Worm (Caenorhabditis elegans): ENCODE measurements around the gene M04C3.1.

Gene M04C3.1

DNA sequence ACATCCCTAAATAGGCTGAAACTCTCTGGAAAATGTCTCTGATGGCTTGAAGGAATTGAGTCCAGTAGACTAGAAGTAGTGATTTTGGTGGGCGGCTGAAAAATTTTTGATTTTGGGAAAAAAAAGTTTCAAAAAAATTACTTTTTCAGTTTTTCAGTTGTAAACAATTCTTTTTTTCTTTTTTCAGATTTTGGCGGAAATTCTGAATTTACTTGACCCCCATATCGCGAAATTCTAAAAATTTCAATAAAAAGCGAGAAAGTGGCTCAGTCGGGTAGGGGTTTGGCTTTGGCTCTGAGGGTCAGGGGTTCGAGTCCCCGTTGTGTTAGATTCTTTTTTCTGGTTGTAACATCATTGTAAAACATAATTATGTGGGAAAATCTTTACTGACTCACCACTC, 14.4 kb downstream of the M04C3.1 start, which contains the start of gene srw-85:
Gene srw-85 (minus strand): TSS at position 101 of the 400 bp plus-strand sequence.
- TF ChIP-seq mbf-1 (tag; optimal IDR thresholded peaks at IDR 0.05), result no peak
- no peak for TF ChIP-seq unc-39 (tag; optimal IDR thresholded peaks at IDR 0.05)
- no peak for TF ChIP-seq nhr-129 (tag; optimal IDR thresholded peaks at IDR 0.05)
- TF ChIP-seq lin-13 (GFP tag; optimal IDR thresholded peaks at IDR 0.05), result no peak
- TF ChIP-seq crh-2 (tag; optimal IDR thresholded peaks at IDR 0.05), result no peak
- no peak for TF ChIP-seq ceh-16 (tag; optimal IDR thresholded peaks at IDR 0.05)
- TF ChIP-seq aly-2 (tag; optimal IDR thresholded peaks at IDR 0.05), result no peak
- no peak for TF ChIP-seq ztf-1 (GFP tag; conservative IDR thresholded peaks at IDR 0.05)
- TF ChIP-seq sma-9 (GFP tag; optimal IDR thresholded peaks at IDR 0.05), result no peak
- TF ChIP-seq sma-9 (tag; optimal IDR thresholded peaks at IDR 0.05), result no peak
- TF ChIP-seq blmp-1 (tag; optimal IDR thresholded peaks at IDR 0.05; ENCODE audit: insufficient read depth), result no peak
- no peak for TF ChIP-seq nhr-21 (tag; optimal IDR thresholded peaks at IDR 0.05)

DNA sequence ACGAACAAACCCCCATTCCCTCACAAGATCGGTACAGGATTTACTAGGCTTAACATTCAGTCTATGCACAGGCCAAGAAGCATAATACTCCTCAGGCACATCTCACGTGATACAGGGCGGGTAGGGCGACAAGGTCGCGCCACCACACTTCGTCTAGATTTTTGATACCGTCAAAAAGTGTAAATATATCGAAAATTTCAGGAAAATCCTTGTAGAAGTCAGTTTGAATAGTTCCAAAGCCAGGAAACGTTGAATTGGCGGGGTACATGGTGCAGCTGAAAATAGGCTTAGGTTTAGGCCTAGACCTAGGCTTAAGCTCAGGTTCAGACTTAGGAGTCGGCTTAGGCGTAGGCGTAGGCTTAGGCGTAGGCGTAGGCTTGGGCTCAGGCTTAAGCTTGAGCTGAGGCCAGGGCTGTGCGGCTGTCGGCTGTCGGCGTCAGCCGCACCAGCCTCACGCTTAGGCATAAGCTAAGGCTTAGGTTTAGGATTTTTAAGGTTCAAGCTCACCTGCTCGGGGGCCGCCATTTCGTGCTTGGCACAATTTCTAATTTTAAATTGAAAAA, 15.0 kb downstream of the M04C3.1 start:
- TF ChIP-seq Y55F3AM.14 (GFP tag; optimal IDR thresholded peaks at IDR 0.05) (peak; percentile 5), nhr-23 (tag; optimal IDR thresholded peaks at IDR 0.05) (no peak)

DNA sequence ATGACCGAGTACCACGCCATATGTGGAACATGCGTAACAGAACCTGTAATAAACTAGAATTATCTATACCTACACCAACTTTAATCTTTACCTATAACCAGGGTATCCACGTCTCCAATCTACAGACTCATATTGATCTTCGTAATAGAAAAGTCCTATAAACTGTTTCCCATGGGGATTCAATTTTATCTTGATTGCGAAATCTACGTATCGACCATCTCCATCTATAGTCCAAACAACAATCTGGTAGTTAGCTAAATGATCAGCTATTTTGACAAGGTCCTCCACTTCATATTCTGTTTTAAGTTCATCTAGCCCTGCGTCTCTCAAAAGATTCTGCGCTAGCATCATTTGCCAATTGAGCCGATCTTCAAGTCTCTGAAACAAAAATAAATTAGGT, 15.8 kb downstream of the M04C3.1 start:
- TF ChIP-seq lin-11 (tag; optimal IDR thresholded peaks at IDR 0.05) (no peak), lin-13 (GFP tag; optimal IDR thresholded peaks at IDR 0.05) (no peak), elt-3 (tag; optimal IDR thresholded peaks at IDR 0.05) (no peak), sem-4 (tag; optimal IDR thresholded peaks at IDR 0.05) (no peak), lin-39 (tag; optimal IDR thresholded peaks at IDR 0.05) (no peak), Y55F3AM.14 (GFP tag; optimal IDR thresholded peaks at IDR 0.05) (peak; percentile 1), snpc-4 (tag; optimal IDR thresholded peaks at IDR 0.05) (no peak), ZK546.5 (tag; optimal IDR thresholded peaks at IDR 0.05) (no peak), nhr-23 (tag; optimal IDR thresholded peaks at IDR 0.05) (peak; percentile 95), nhr-12 (tag; optimal IDR thresholded peaks at IDR 0.05) (no peak), nhr-10 (tag; optimal IDR thresholded peaks at IDR 0.05) (no peak), ztf-1 (GFP tag; conservative IDR thresholded peaks at IDR 0.05) (no peak), unc-62 (GFP tag; optimal IDR thresholded peaks at IDR 0.05) (no peak), ama-1 (optimal IDR thresholded peaks at IDR 0.05) (no peak), nhr-129 (tag; optimal IDR thresholded peaks at IDR 0.05) (no peak), unc-55 (GFP tag; optimal IDR thresholded peaks at IDR 0.05) (no peak), gmeb-1 (tag; optimal IDR thresholded peaks at IDR 0.05) (no peak), ceh-16 (tag; optimal IDR thresholded peaks at IDR 0.05) (peak; percentile 59), skn-1 (tag; optimal IDR thresholded peaks at IDR 0.05) (no peak), lsy-2 (tag; optimal IDR thresholded peaks at IDR 0.05) (peak in 1 of 2 experiments; percentile 11), crh-2 (tag; optimal IDR thresholded peaks at IDR 0.05) (no peak), egl-27 (tag; optimal IDR thresholded peaks at IDR 0.05) (no peak), ztf-11 (tag; optimal IDR thresholded peaks at IDR 0.05) (no peak), blmp-1 (tag; optimal IDR thresholded peaks at IDR 0.05; ENCODE audit: insufficient read depth) (no peak), alr-1 (tag; optimal IDR thresholded peaks at IDR 0.05) (no peak), zag-1 (tag; optimal IDR thresholded peaks at IDR 0.05) (no peak), nhr-237 (tag; optimal IDR thresholded peaks at IDR 0.05) (no peak), ztf-4 (tag; optimal IDR thresholded peaks at IDR 0.05) (no peak), peb-1 (tag; optimal IDR thresholded peaks at IDR 0.05) (no peak), F13H6.1 (tag; optimal IDR thresholded peaks at IDR 0.05) (no peak), sma-9 (GFP tag; optimal IDR thresholded peaks at IDR 0.05) (peak; percentile 90), sma-9 (tag; optimal IDR thresholded peaks at IDR 0.05) (no peak), fos-1 (tag; optimal IDR thresholded peaks at IDR 0.05) (no peak), nhr-21 (tag; optimal IDR thresholded peaks at IDR 0.05) (no peak), aly-2 (tag; optimal IDR thresholded peaks at IDR 0.05) (no peak), mab-5 (tag; optimal IDR thresholded peaks at IDR 0.05) (no peak), elt-1 (tag; optimal IDR thresholded peaks at IDR 0.05) (peak; percentile 99), nhr-25 (tag; optimal IDR thresholded peaks at IDR 0.05) (peak; percentile 54)

Data from whole organism, L2 larva.